Fruit fly (Drosophila melanogaster): ENCODE data around the gene tara.

tara gene

dm6 chr3R:16235215-16235937, 9.9 kb downstream of the tara start:
- TF ChIP-seq CG33017 (tag; optimal IDR thresholded peaks at IDR 0.05) (no peak), Mnt (GFP tag; optimal IDR thresholded peaks at IDR 0.05) (peak; percentile 75), CG14711 (tag; optimal IDR thresholded peaks at IDR 0.05) (no peak), CG11617 (GFP tag; optimal IDR thresholded peaks at IDR 0.05) (no peak), bab1 (GFP tag; optimal IDR thresholded peaks at IDR 0.05) (peak; percentile 2), Hr96 (GFP tag; optimal IDR thresholded peaks at IDR 0.05) (peak; percentile 61), toe (GFP tag; optimal IDR thresholded peaks at IDR 0.05) (peak; percentile 59), CG7101 (tag; optimal IDR thresholded peaks at IDR 0.05) (no peak), CG7045 (GFP tag; optimal IDR thresholded peaks at IDR 0.05) (no peak), Crg-1 (GFP tag; optimal IDR thresholded peaks at IDR 0.05) (peak; percentile 12), kay (GFP tag; ENCODE audit: borderline replicate concordance) (peak; percentile 95), CG1620 (GFP tag; optimal IDR thresholded peaks at IDR 0.05) (no peak), cnc (optimal IDR thresholded peaks at IDR 0.05) (no peak), tj (GFP tag; optimal IDR thresholded peaks at IDR 0.05) (no peak), CG12768 (GFP tag; optimal IDR thresholded peaks at IDR 0.05) (peak; percentile 47), Clk (GFP tag; optimal IDR thresholded peaks at IDR 0.05) (peak; percentile 48), ovo (GFP tag; optimal IDR thresholded peaks at IDR 0.05) (peak; percentile 22), cic (GFP tag; optimal IDR thresholded peaks at IDR 0.05) (peak; percentile 91), CG5204 (GFP tag; optimal IDR thresholded peaks at IDR 0.05) (no peak), pad (GFP tag; optimal IDR thresholded peaks at IDR 0.05) (peak; percentile 27)

dm6 chr3R:16235941-16236712, 10.7 kb downstream of the tara start:
- TF ChIP-seq bab1 (GFP tag; optimal IDR thresholded peaks at IDR 0.05) (peak; percentile 42), Mnt (GFP tag; optimal IDR thresholded peaks at IDR 0.05) (peak; percentile 88), Clk (GFP tag; optimal IDR thresholded peaks at IDR 0.05) (peak; percentile 58), ovo (GFP tag; optimal IDR thresholded peaks at IDR 0.05) (peak; percentile 35), CG11617 (GFP tag; optimal IDR thresholded peaks at IDR 0.05) (peak; percentile 99), toe (GFP tag; optimal IDR thresholded peaks at IDR 0.05) (peak; percentile 52), Crg-1 (GFP tag; optimal IDR thresholded peaks at IDR 0.05) (no peak), CG7101 (tag; optimal IDR thresholded peaks at IDR 0.05) (peak; percentile 91), kay (GFP tag; ENCODE audit: borderline replicate concordance) (no peak), CG14711 (tag; optimal IDR thresholded peaks at IDR 0.05) (peak; percentile 87), cic (GFP tag; optimal IDR thresholded peaks at IDR 0.05) (peak; percentile 89), pad (GFP tag; optimal IDR thresholded peaks at IDR 0.05) (no peak), CG5204 (GFP tag; optimal IDR thresholded peaks at IDR 0.05) (peak; percentile 38), cnc (optimal IDR thresholded peaks at IDR 0.05) (no peak), CG12768 (GFP tag; optimal IDR thresholded peaks at IDR 0.05) (peak; percentile 87), tj (GFP tag; optimal IDR thresholded peaks at IDR 0.05) (peak; percentile 73), CG7045 (GFP tag; optimal IDR thresholded peaks at IDR 0.05) (peak; percentile 96), CG1620 (GFP tag; optimal IDR thresholded peaks at IDR 0.05) (peak; percentile 12), Hr96 (GFP tag; optimal IDR thresholded peaks at IDR 0.05) (peak; percentile 72), CG33017 (tag; optimal IDR thresholded peaks at IDR 0.05) (peak; percentile 92)

DNA sequence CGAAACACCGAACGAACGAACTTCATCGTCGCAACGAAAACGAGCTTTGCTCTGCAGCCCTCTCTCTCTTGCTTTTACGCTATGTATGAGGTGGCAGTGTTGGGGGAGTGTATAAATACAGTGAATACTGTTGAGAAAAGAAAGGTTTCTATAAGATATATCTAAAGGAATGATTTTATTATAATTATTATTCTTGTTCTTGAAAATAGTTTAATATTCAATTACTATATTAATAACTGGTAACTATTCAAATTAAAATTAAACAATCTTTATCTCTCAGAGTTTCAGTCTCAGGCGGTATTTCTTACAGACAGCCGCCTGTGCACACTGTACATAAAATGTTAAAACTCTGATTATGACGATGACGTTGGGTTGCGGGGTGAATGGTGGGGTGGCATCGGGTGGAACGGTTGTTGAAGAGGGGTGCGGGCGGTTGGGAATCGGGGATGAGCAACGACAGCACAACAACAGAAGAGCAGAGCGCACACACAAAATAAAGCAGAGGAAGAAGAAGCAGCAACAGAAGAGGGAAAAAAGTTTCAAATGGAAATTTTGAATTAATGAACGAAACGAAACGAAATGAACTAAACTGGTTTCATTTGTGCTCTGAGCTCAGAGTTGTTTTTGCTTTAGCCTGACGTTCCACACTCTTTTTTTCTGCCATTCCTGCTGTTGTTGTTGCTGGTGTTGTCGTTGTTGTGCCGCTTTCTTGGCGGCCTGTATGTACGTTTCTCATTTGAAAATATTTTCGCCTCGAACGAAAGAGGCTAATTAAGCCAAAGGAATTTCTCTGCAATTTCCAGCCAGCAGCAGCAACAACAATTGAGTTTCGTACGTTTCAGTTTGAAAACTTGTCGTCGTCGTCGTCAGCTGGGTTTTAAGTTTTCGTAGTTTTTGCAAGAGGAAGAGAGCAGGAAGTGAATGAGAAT, 11.5 kb downstream of the tara start:
- TF ChIP-seq CG5204 (GFP tag; optimal IDR thresholded peaks at IDR 0.05) (peak; percentile 83), CG12768 (GFP tag; optimal IDR thresholded peaks at IDR 0.05) (peak; percentile 96), bab1 (GFP tag; optimal IDR thresholded peaks at IDR 0.05) (peak; percentile 98), toe (GFP tag; optimal IDR thresholded peaks at IDR 0.05) (peak; percentile 69), Clk (GFP tag; optimal IDR thresholded peaks at IDR 0.05) (peak; percentile 79), CG7101 (tag; optimal IDR thresholded peaks at IDR 0.05) (peak; percentile 99), Mnt (GFP tag; optimal IDR thresholded peaks at IDR 0.05) (peak; percentile 25), cnc (optimal IDR thresholded peaks at IDR 0.05) (no peak), ovo (GFP tag; optimal IDR thresholded peaks at IDR 0.05) (peak; percentile 87), kay (GFP tag; ENCODE audit: borderline replicate concordance) (peak; percentile 99), CG33017 (tag; optimal IDR thresholded peaks at IDR 0.05) (peak; percentile 99), Hr96 (GFP tag; optimal IDR thresholded peaks at IDR 0.05) (peak; percentile 38), CG14711 (tag; optimal IDR thresholded peaks at IDR 0.05) (peak; percentile 97), CG11617 (GFP tag; optimal IDR thresholded peaks at IDR 0.05) (peak; percentile 96), cic (GFP tag; optimal IDR thresholded peaks at IDR 0.05) (peak; percentile 78), CG1620 (GFP tag; optimal IDR thresholded peaks at IDR 0.05) (peak; percentile 63), pad (GFP tag; optimal IDR thresholded peaks at IDR 0.05) (peak; percentile 97), CG7045 (GFP tag; optimal IDR thresholded peaks at IDR 0.05) (peak; percentile 95), Crg-1 (GFP tag; optimal IDR thresholded peaks at IDR 0.05) (peak; percentile 85), tj (GFP tag; optimal IDR thresholded peaks at IDR 0.05) (peak; percentile 84)

- TF ChIP-seq tj (GFP tag; optimal IDR thresholded peaks at IDR 0.05) (no peak), toe (GFP tag; optimal IDR thresholded peaks at IDR 0.05) (no peak), kay (GFP tag; ENCODE audit: borderline replicate concordance) (no peak), CG1620 (GFP tag; optimal IDR thresholded peaks at IDR 0.05) (no peak), Hr96 (GFP tag; optimal IDR thresholded peaks at IDR 0.05) (no peak), cnc (optimal IDR thresholded peaks at IDR 0.05) (no peak), ovo (GFP tag; optimal IDR thresholded peaks at IDR 0.05) (no peak), pad (GFP tag; optimal IDR thresholded peaks at IDR 0.05) (no peak), CG11617 (GFP tag; optimal IDR thresholded peaks at IDR 0.05) (no peak), bab1 (GFP tag; optimal IDR thresholded peaks at IDR 0.05) (no peak), CG12768 (GFP tag; optimal IDR thresholded peaks at IDR 0.05) (no peak), CG14711 (tag; optimal IDR thresholded peaks at IDR 0.05) (no peak), cic (GFP tag; optimal IDR thresholded peaks at IDR 0.05) (no peak), CG33017 (tag; optimal IDR thresholded peaks at IDR 0.05) (no peak), CG7101 (tag; optimal IDR thresholded peaks at IDR 0.05) (no peak), CG7045 (GFP tag; optimal IDR thresholded peaks at IDR 0.05) (no peak), Crg-1 (GFP tag; optimal IDR thresholded peaks at IDR 0.05) (no peak), Clk (GFP tag; optimal IDR thresholded peaks at IDR 0.05) (no peak)
These were observed 12.7 kb downstream of the tara start for dm6 chr3R:16238016-16238710.
